Worm (Caenorhabditis elegans) whole organism, L2 larva: ENCODE results near the gene fbxa-24.

Experiments
- Y55F3AM.14 ChIP-seq: fragments of 200-800 bp; sonication (Bioruptor generic); optimal IDR thresholded peaks from 2 replicates; lab custom pipeline; 2018; ENCODE audit warnings: mild to moderate bottlenecking, missing genetic modification characterization, missing compliant biosample characterization
- blmp-1 ChIP-seq: sonication (generic microtip); optimal IDR thresholded peaks from 2 replicates; lab custom pipeline; 2017; ENCODE audit warnings: missing genetic modification characterization, mild to moderate bottlenecking, missing compliant biosample characterization, antibody characterized with exemption, moderate library complexity; ENCODE audit not compliant: insufficient read depth
- ceh-16 ChIP-seq: fragments of 150-350 bp; optimal IDR thresholded peaks from 2 replicates; lab custom pipeline; 2014; ENCODE audit warnings: missing biosample characterization, missing genetic modification characterization
- crh-2 ChIP-seq: sonication (generic microtip); optimal IDR thresholded peaks from 2 replicates; lab custom pipeline; 2017; ENCODE audit warnings: missing biosample characterization, missing genetic modification characterization
- dmd-4 ChIP-seq: sonication (generic microtip); optimal IDR thresholded peaks from 2 replicates; lab custom pipeline; 2017; ENCODE audit warnings: missing biosample characterization, missing genetic modification characterization
- egl-27 ChIP-seq: sonication (generic microtip); optimal IDR thresholded peaks from 3 replicates; lab custom pipeline; 2017; ENCODE audit warnings: missing biosample characterization, missing genetic modification reagents, missing genetic modification characterization
- elt-3 ChIP-seq: sonication (generic microtip); optimal IDR thresholded peaks from 2 replicates; lab custom pipeline; 2017; ENCODE audit warnings: missing biosample characterization, missing genetic modification characterization
- fos-1 ChIP-seq: fragments of 150-350 bp; optimal IDR thresholded peaks from 2 replicates; lab custom pipeline; 2014; ENCODE audit warnings: missing biosample characterization, missing genetic modification characterization
- gmeb-1 ChIP-seq: fragments of 150-350 bp; optimal IDR thresholded peaks from 2 replicates; lab custom pipeline; 2014; ENCODE audit warnings: missing biosample characterization, missing genetic modification characterization
- lin-11 ChIP-seq: fragments of 150-350 bp; sonication (generic microtip); optimal IDR thresholded peaks from 2 replicates; lab custom pipeline; 2014; ENCODE audit warnings: missing biosample characterization, missing genetic modification characterization, inconsistent platforms, mixed read lengths
- lin-13 ChIP-seq: fragments of 150-350 bp; optimal IDR thresholded peaks from 2 replicates; lab custom pipeline; 2014; ENCODE audit warnings: missing biosample characterization, missing genetic modification reagents, missing genetic modification characterization
- lin-39 ChIP-seq: fragments of 150-350 bp; optimal IDR thresholded peaks from 2 replicates; lab custom pipeline; 2014; ENCODE audit warnings: missing biosample characterization, missing genetic modification reagents, missing genetic modification characterization
- mdl-1 ChIP-seq, 2 experiments: fragments of 150-350 bp in 1 of 2; sonication (generic microtip) in 1 of 2; optimal IDR thresholded peaks; 2 replicates each; lab custom pipeline; 2017; ENCODE audit warnings: missing biosample characterization in 2 of 2, missing genetic modification characterization in 2 of 2
- nhr-10 ChIP-seq: sonication (generic microtip); optimal IDR thresholded peaks from 2 replicates; lab custom pipeline; 2017; ENCODE audit warnings: missing biosample characterization, missing genetic modification characterization
- nhr-11 ChIP-seq: fragments of 150-350 bp; optimal IDR thresholded peaks from 2 replicates; lab custom pipeline; 2014; ENCODE audit warnings: missing biosample characterization, missing genetic modification characterization
- nhr-21 ChIP-seq: fragments of 150-350 bp; optimal IDR thresholded peaks from 2 replicates; lab custom pipeline; 2014; ENCODE audit warnings: missing biosample characterization, missing genetic modification characterization
- nhr-23 ChIP-seq: fragments of 150-350 bp; optimal IDR thresholded peaks from 2 replicates; lab custom pipeline; 2014; ENCODE audit warnings: missing biosample characterization, missing genetic modification reagents, missing genetic modification characterization
- nhr-237 ChIP-seq: fragments of 150-350 bp; optimal IDR thresholded peaks from 2 replicates; lab custom pipeline; 2014; ENCODE audit warnings: missing biosample characterization, missing genetic modification characterization
- nhr-25 ChIP-seq: fragments of 150-350 bp; sonication (generic microtip); optimal IDR thresholded peaks from 3 replicates; lab custom pipeline; 2014; ENCODE audit warnings: missing biosample characterization, missing genetic modification characterization
- nhr-6 ChIP-seq: fragments of 150-350 bp; optimal IDR thresholded peaks from 2 replicates; lab custom pipeline; 2014; ENCODE audit warnings: missing biosample characterization, missing genetic modification characterization
- sem-4 ChIP-seq: fragments of 150-350 bp; optimal IDR thresholded peaks from 2 replicates; lab custom pipeline; 2014; ENCODE audit warnings: missing biosample characterization, missing genetic modification reagents, missing genetic modification characterization
- skn-1 ChIP-seq: sonication (generic microtip); optimal IDR thresholded peaks from 2 replicates; lab custom pipeline; 2017; ENCODE audit warnings: missing biosample characterization, missing genetic modification characterization
- sma-3 ChIP-seq: sonication (generic microtip); optimal IDR thresholded peaks from 2 replicates; lab custom pipeline; 2016; ENCODE audit warnings: missing genetic modification reagents, missing genetic modification characterization, missing compliant biosample characterization
- sma-9 ChIP-seq, 2 experiments: fragments of 150-350 bp in 1 of 2; sonication (generic microtip) in 1 of 2; optimal IDR thresholded peaks; 2 replicates each; lab custom pipeline; 2014 to 2016; ENCODE audit warnings: missing genetic modification characterization in 2 of 2, mild to moderate bottlenecking in 1 of 2, missing biosample characterization in 1 of 2, missing compliant biosample characterization in 1 of 2, missing genetic modification reagents in 1 of 2, moderate library complexity in 1 of 2
- snpc-4 ChIP-seq: fragments of 150-350 bp; optimal IDR thresholded peaks from 2 replicates; lab custom pipeline; 2014; ENCODE audit warnings: missing biosample characterization, missing genetic modification characterization
- unc-55 ChIP-seq: fragments of 150-350 bp; sonication (generic microtip); optimal IDR thresholded peaks from 3 replicates; lab custom pipeline; 2014; ENCODE audit warnings: missing biosample characterization, missing genetic modification reagents, missing genetic modification characterization
- zag-1 ChIP-seq: fragments of 150-350 bp; optimal IDR thresholded peaks from 2 replicates; lab custom pipeline; 2014; ENCODE audit warnings: missing biosample characterization, missing genetic modification characterization
- ztf-1 ChIP-seq: fragments of 200-800 bp; sonication (Bioruptor generic); conservative IDR thresholded peaks from 2 replicates; pipeline ENCODE4 v1.3.6; 2022; ENCODE audit warnings: missing genetic modification characterization, missing compliant biosample characterization
- ztf-4 ChIP-seq: fragments of 150-350 bp; optimal IDR thresholded peaks from 2 replicates; lab custom pipeline; 2014; ENCODE audit warnings: missing biosample characterization, missing genetic modification characterization

fbxa-24 gene

ce11 chrII:3781238-3781637, 35.1 kb upstream of the fbxa-24 start:
- no peak for TF ChIP-seq nhr-237
- TF ChIP-seq nhr-11 (tag; lab: Kevin White, UChicago): no peak
- no peak for TF ChIP-seq nhr-6 (tag; lab: Kevin White, UChicago)
- TF ChIP-seq ceh-16 (tag; lab: Kevin White, UChicago): no peak
- TF ChIP-seq crh-2 (tag; lab: Kevin White, UChicago): no peak
- TF ChIP-seq sma-9 (GFP tag; optimal IDR thresholded peaks at IDR 0.05; lab: Kevin White, UChicago): no peak
- TF ChIP-seq sma-9 (tag; optimal IDR thresholded peaks at IDR 0.05; lab: Kevin White, UChicago): no peak
- TF ChIP-seq dmd-4 (tag; lab: Kevin White, UChicago): no peak
- no peak for TF ChIP-seq lin-11 (tag; lab: Kevin White, UChicago)
- no peak for TF ChIP-seq gmeb-1 (tag; lab: Kevin White, UChicago)
- no peak for TF ChIP-seq elt-3
- TF ChIP-seq nhr-21 (tag; lab: Kevin White, UChicago): no peak
- TF ChIP-seq skn-1 (tag; lab: Kevin White, UChicago): no peak
- TF ChIP-seq mdl-1 (tag; optimal IDR thresholded peaks at IDR 0.05; lab: Kevin White, UChicago): no peak
- no peak for TF ChIP-seq nhr-25
- TF ChIP-seq blmp-1 (tag; lab: Kevin White, UChicago): no peak
- TF ChIP-seq zag-1 (tag; lab: Kevin White, UChicago): no peak
- no peak for TF ChIP-seq unc-55 (GFP tag; lab: Kevin White, UChicago)
- TF ChIP-seq lin-13: no peak

ce11 chrII:3782309-3783000, 33.9 kb upstream of the fbxa-24 start, which contains the start of gene T24E12.2:
T24E12.2 (plus strand) TSS chrII:3782950.
- TF ChIP-seq fos-1 (tag; lab: Kevin White, UChicago): no peak
- TF ChIP-seq Y55F3AM.14 (GFP tag; lab: Kevin White, UChicago): no peak
- no peak for TF ChIP-seq sem-4
- TF ChIP-seq ztf-4 (tag; lab: Kevin White, UChicago): no peak
- no peak for TF ChIP-seq nhr-10
- TF ChIP-seq ceh-16 (tag; lab: Kevin White, UChicago): no peak
- no peak for TF ChIP-seq elt-3
- TF ChIP-seq zag-1 (tag; lab: Kevin White, UChicago): no peak
- no peak for TF ChIP-seq lin-39 (tag; lab: Kevin White, UChicago)
- TF ChIP-seq lin-11 (tag; lab: Kevin White, UChicago): no peak
- TF ChIP-seq, all 48 proteins: peak for 0

DNA sequence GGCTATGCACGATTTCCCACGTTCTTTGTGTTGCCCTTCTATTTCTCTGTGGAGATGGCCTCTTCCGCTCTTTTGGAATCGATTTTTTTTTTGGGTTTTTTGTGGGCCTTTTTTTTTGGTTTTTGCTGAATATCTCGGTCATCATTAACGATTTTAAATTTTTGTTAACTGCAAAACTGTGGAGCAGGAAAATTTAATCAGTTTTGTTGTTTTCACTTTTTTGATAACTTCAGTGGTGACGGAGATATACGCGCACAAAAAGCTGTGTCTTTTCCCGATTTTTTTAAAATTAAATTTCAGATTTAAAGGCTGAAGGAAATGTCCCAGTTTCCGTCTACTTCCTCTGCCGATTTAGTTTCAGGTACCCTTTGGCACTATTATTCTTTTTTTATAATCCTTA, 31.1 kb upstream of the fbxa-24 start, which contains the start of gene T24E12.1:
T24E12.1 (plus strand) TSS at position 301 of the 400 bp plus-strand sequence.
- TF ChIP-seq lin-39 (tag; lab: Kevin White, UChicago): no peak

- TF ChIP-seq sem-4 (no peak), egl-27 (tag; lab: Kevin White, UChicago) (no peak), sma-3 (GFP tag; lab: Kevin White, UChicago) (no peak), blmp-1 (tag; lab: Kevin White, UChicago) (no peak), unc-55 (GFP tag; lab: Kevin White, UChicago) (no peak), sma-9 (GFP tag; optimal IDR thresholded peaks at IDR 0.05; lab: Kevin White, UChicago) (no peak), sma-9 (tag; optimal IDR thresholded peaks at IDR 0.05; lab: Kevin White, UChicago) (no peak), nhr-23 (tag; lab: Kevin White, UChicago) (no peak), crh-2 (tag; lab: Kevin White, UChicago) (no peak)
Observed at ce11 chrII:3785756-3786155, 30.6 kb upstream of the fbxa-24 start.

DNA sequence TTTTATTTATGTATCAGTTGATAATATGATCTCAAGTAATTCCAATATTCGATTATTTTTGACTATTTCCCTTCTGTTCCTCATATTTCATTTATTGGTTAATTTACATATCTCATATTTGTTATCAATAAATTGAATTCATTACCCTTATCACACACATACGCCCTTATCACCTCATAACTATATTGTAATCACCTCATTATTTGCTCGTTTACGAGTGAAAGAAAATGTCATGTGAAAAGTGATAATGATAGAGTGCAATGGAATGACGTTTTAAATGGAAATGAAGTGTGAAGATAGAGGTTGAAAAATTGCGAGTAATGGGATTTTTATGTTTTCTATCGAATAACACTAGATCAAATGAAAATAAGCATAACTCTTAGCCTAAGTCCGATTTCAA, 29.8 kb upstream of the fbxa-24 start:
- TF ChIP-seq skn-1 (tag; lab: Kevin White, UChicago) (peak; percentile 93), ztf-1 (GFP tag; lab: Robert Waterston, UW) (no peak), sma-3 (GFP tag; lab: Kevin White, UChicago) (peak; percentile 27), nhr-237 (no peak), crh-2 (tag; lab: Kevin White, UChicago) (peak; percentile 78), gmeb-1 (tag; lab: Kevin White, UChicago) (peak; percentile 64), ceh-16 (tag; lab: Kevin White, UChicago) (no peak), egl-27 (tag; lab: Kevin White, UChicago) (peak; percentile 80), sma-9 (GFP tag; optimal IDR thresholded peaks at IDR 0.05; lab: Kevin White, UChicago) (peak; percentile 78), sma-9 (tag; optimal IDR thresholded peaks at IDR 0.05; lab: Kevin White, UChicago) (no peak), nhr-23 (tag; lab: Kevin White, UChicago) (no peak), fos-1 (tag; lab: Kevin White, UChicago) (peak; percentile 100), snpc-4 (tag; lab: Kevin White, UChicago) (no peak)
